In the genomic region with DNA sequence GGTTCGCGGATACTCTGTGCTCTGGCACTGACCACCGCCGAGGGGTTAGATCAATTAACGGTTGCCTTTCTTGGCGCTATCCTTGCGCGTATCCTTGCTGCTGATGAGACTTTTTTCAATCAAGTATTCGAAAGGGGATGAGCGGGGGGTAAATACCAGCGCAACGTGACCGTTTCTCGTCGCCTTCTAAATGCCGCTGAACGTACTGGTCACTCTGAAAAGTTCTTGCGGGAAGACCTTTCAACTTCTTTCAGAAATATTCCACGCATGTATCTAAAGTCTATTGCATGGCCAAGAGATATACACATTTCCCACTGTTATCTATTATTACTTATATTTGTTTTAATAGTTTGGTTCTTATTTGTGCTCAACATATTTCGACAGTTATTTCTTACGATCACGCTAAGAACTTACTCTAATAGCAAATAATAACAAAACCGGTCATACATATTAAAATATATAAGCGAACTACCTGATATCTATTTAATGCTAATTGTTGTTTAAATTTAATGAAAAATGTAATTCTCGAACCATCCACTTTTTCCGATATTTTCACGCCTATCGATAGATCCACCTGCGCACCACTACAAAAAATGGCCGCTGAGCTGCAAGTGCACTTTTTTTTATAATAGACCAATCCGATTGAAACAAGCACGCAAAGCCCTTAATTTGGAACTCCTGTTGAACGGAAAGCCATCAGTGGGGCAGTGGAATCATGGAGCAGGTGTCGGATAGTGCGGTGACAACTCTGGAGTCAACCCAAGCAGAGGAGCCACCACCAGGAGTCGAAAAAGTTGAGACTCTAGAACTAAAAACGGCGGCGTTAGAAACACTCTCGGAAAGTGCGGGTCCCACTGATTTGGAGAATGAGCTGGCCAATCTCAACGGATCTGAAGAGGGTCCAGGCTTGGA, we compare ENCODE assay signal across 1 fruit fly cellular context.
TF ChIP-seq lines count a peak whose summit lies in the region.

CG3634 (minus strand) TSS at position 185 of the 912 bp plus-strand sequence.
HIPP1 (plus strand) TSS at position 582 of the 912 bp plus-strand sequence.

TF ChIP-seq in whole organism, embryonic, 481 proteins besides CTCF, POLR2A, EP300 and RAD21 (continued from another document):
- TF ChIP-seq CG17829 (tag; optimal IDR thresholded peaks at IDR 0.05; lab: Kevin White, UChicago): peak; percentile 31
- peak; percentile 34 for TF ChIP-seq CG30403 (GFP tag; optimal IDR thresholded peaks at IDR 0.05; lab: Kevin White, UChicago)
- peak; percentile 75 for TF ChIP-seq Scr (GFP tag; IDR thresholded peaks at IDR 0.05; lab: Robert Waterston, UW; ENCODE audit: partially characterized antibody)
- peak; percentile 8 for TF ChIP-seq CG12155 (GFP tag; optimal IDR thresholded peaks at IDR 0.05; lab: Kevin White, UChicago)
- 0 out of 2 replicates have a peak, but pooled peaks have one; percentile 23 for TF ChIP-seq rib (GFP tag; IDR thresholded peaks at IDR 0.05; lab: Robert Waterston, UW)
- peak; percentile 54 for TF ChIP-seq CG12391 (tag; optimal IDR thresholded peaks at IDR 0.05; lab: Kevin White, UChicago)
- 0 out of 3 replicates have a peak, but pooled peaks have one; percentile 24 for TF ChIP-seq Opbp (GFP tag; IDR thresholded peaks at IDR 0.05; lab: Robert Waterston, UW; ENCODE audit: partially characterized antibody)
- TF ChIP-seq E2f2 (GFP tag; IDR thresholded peaks at IDR 0.05; lab: Robert Waterston, UW): peak; percentile 50; the same call in 1 of the 2 replicates
- peak; percentile 50; the same call in 1 of the 3 replicates for TF ChIP-seq Doc3 (GFP tag; IDR thresholded peaks at IDR 0.05; lab: Robert Waterston, UW; ENCODE audit: partially characterized antibody)
- TF ChIP-seq CG33213 (GFP tag; optimal IDR thresholded peaks at IDR 0.05; lab: Kevin White, UChicago): no peak
- peak; percentile 60 for TF ChIP-seq pzg (GFP tag; optimal IDR thresholded peaks at IDR 0.05; lab: Kevin White, UChicago)
- peak; percentile 11 for TF ChIP-seq CG8924 (tag; optimal IDR thresholded peaks at IDR 0.05; lab: Kevin White, UChicago)
- TF ChIP-seq Xrp1 (GFP tag; IDR thresholded peaks at IDR 0.05; lab: Robert Waterston, UW): peak; percentile 22; the same call in 1 of the 2 replicates
- peak; percentile 84 for TF ChIP-seq BEAF-32 (GFP tag; optimal IDR thresholded peaks at IDR 0.05; lab: Kevin White, UChicago)
- 0 out of 3 replicates have a peak, but pooled peaks have one; percentile 7 for TF ChIP-seq mld (GFP tag; IDR thresholded peaks at IDR 0.05; lab: Robert Waterston, UW; ENCODE audit: partially characterized antibody)
- TF ChIP-seq CG32772 (GFP tag; IDR thresholded peaks at IDR 0.05; lab: Robert Waterston, UW): peak; percentile 44; the same call in 1 of the 2 replicates
- peak; percentile 82 for TF ChIP-seq trem (tag; optimal IDR thresholded peaks at IDR 0.05; lab: Kevin White, UChicago)
- peak; percentile 42; the same call in 2 of the 3 replicates for TF ChIP-seq CG14860 (GFP tag; IDR thresholded peaks at IDR 0.05; lab: Robert Waterston, UW; ENCODE audit: partially characterized antibody)
- TF ChIP-seq CG9727 (GFP tag; optimal IDR thresholded peaks at IDR 0.05; lab: Kevin White, UChicago): peak; percentile 17
- TF ChIP-seq YL-1 (GFP tag; optimal IDR thresholded peaks at IDR 0.05; lab: Kevin White, UChicago): peak; percentile 72
- no peak for TF ChIP-seq CG12071 (GFP tag; optimal IDR thresholded peaks at IDR 0.05; lab: Kevin White, UChicago)
- peak; percentile 9 for TF ChIP-seq stwl (tag; optimal IDR thresholded peaks at IDR 0.05; lab: Kevin White, UChicago)
- TF ChIP-seq CG14441 (GFP tag; IDR thresholded peaks at IDR 0.05; lab: Robert Waterston, UW): no peak
- no peak for TF ChIP-seq pan (optimal IDR thresholded peaks at IDR 0.05; lab: Kevin White, UChicago)
- TF ChIP-seq pan (GFP tag; optimal IDR thresholded peaks at IDR 0.05 in 1 of 2, IDR thresholded peaks at IDR 0.05 in 1 of 2): peak in 1 of 2 experiments; percentile 21
- peak; percentile 52; the same call in 1 of the 3 replicates for TF ChIP-seq zen2 (GFP tag; IDR thresholded peaks at IDR 0.05; lab: Robert Waterston, UW; ENCODE audit: partially characterized antibody)
- no peak for TF ChIP-seq vfl (GFP tag; optimal IDR thresholded peaks at IDR 0.05; lab: Kevin White, UChicago)
- TF ChIP-seq CG12104 (GFP tag; optimal IDR thresholded peaks at IDR 0.05; lab: Kevin White, UChicago): peak; percentile 39
- no peak for TF ChIP-seq Ravus (GFP tag; IDR thresholded peaks at IDR 0.05; lab: Robert Waterston, UW)
- TF ChIP-seq CG9437 (GFP tag; optimal IDR thresholded peaks at IDR 0.05; lab: Kevin White, UChicago): peak; percentile 39
- TF ChIP-seq CG3163 (GFP tag; optimal IDR thresholded peaks at IDR 0.05; lab: Kevin White, UChicago): no peak
- no peak for TF ChIP-seq CG12942 (GFP tag; optimal IDR thresholded peaks at IDR 0.05; lab: Kevin White, UChicago)
- TF ChIP-seq lola (GFP tag; optimal IDR thresholded peaks at IDR 0.05; lab: Kevin White, UChicago): peak in 1 of 3 experiments; percentile 28
- peak; percentile 10 for TF ChIP-seq CG13775 (GFP tag; optimal IDR thresholded peaks at IDR 0.05; lab: Kevin White, UChicago)
- TF ChIP-seq gfzf (GFP tag; optimal IDR thresholded peaks at IDR 0.05; lab: Kevin White, UChicago): peak; percentile 83
- TF ChIP-seq nerfin-2 (GFP tag; IDR thresholded peaks at IDR 0.05; lab: Robert Waterston, UW; ENCODE audit: partially characterized antibody): 0 out of 2 replicates have a peak, but pooled peaks have one; percentile 29
- TF ChIP-seq sna (GFP tag; IDR thresholded peaks at IDR 0.05; lab: Robert Waterston, UW; ENCODE audit: partially characterized antibody): peak; percentile 44; the same call in 1 of the 2 replicates
- TF ChIP-seq Dfd (GFP tag; optimal IDR thresholded peaks at IDR 0.05; lab: Kevin White, UChicago): no peak
- TF ChIP-seq unc-4 (GFP tag; IDR thresholded peaks at IDR 0.05; lab: Robert Waterston, UW; ENCODE audit: partially characterized antibody): peak; percentile 69; the same call in 1 of the 2 replicates
- no peak for TF ChIP-seq CG9817 (tag; optimal IDR thresholded peaks at IDR 0.05; lab: Kevin White, UChicago)
- TF ChIP-seq al (GFP tag; IDR thresholded peaks at IDR 0.05; lab: Robert Waterston, UW): no peak
- TF ChIP-seq CG8290 (GFP tag; optimal IDR thresholded peaks at IDR 0.05; lab: Kevin White, UChicago): peak; percentile 3
- TF ChIP-seq CG8290 (tag; optimal IDR thresholded peaks at IDR 0.05; lab: Kevin White, UChicago): no peak
- peak; percentile 67; the same call in 2 of the 3 replicates for TF ChIP-seq knrl (GFP tag; IDR thresholded peaks at IDR 0.05; lab: Robert Waterston, UW; ENCODE audit: partially characterized antibody)
- TF ChIP-seq Atf6 (GFP tag; IDR thresholded peaks at IDR 0.05; lab: Robert Waterston, UW): 0 out of 2 replicates have a peak, but pooled peaks have one; percentile 34
- peak; percentile 85 for TF ChIP-seq Ets65A (GFP tag; lab: Kevin White, UChicago)
- TF ChIP-seq MBD-R2 (GFP tag; IDR thresholded peaks at IDR 0.05; lab: Robert Waterston, UW): peak; percentile 94
- TF ChIP-seq CG11695 (GFP tag; IDR thresholded peaks at IDR 0.05; lab: Robert Waterston, UW): no peak
- TF ChIP-seq Nf-YC (tag; optimal IDR thresholded peaks at IDR 0.05; lab: Kevin White, UChicago): peak; percentile 76
- TF ChIP-seq CG3995 (GFP tag; optimal IDR thresholded peaks at IDR 0.05; lab: Kevin White, UChicago): peak; percentile 27
- TF ChIP-seq CG10267 (tag; optimal IDR thresholded peaks at IDR 0.05; lab: Kevin White, UChicago): peak; percentile 57
- peak; percentile 36 for TF ChIP-seq Nf-YB (GFP tag; optimal IDR thresholded peaks at IDR 0.05; lab: Kevin White, UChicago)
- no peak for TF ChIP-seq CG8478 (optimal IDR thresholded peaks at IDR 0.05; lab: Kevin White, UChicago)
- peak; percentile 90 for TF ChIP-seq MESR4 (GFP tag; optimal IDR thresholded peaks at IDR 0.05; lab: Kevin White, UChicago)
- TF ChIP-seq Lhr (GFP tag; optimal IDR thresholded peaks at IDR 0.05; lab: Kevin White, UChicago): peak; percentile 51
- TF ChIP-seq bbx (GFP tag; IDR thresholded peaks at IDR 0.05; lab: Robert Waterston, UW; ENCODE audit: partially characterized antibody): peak; percentile 44
- no peak for TF ChIP-seq fd64A (GFP tag; optimal IDR thresholded peaks at IDR 0.05; lab: Kevin White, UChicago)
- TF ChIP-seq vnd (GFP tag; IDR thresholded peaks at IDR 0.05; lab: Robert Waterston, UW; ENCODE audit: partially characterized antibody): peak; percentile 68; the same call in 2 of the 3 replicates
- peak; percentile 65 for TF ChIP-seq Dref (GFP tag; IDR thresholded peaks at IDR 0.05; lab: Robert Waterston, UW)
- peak; percentile 53 for TF ChIP-seq CoRest (tag; optimal IDR thresholded peaks at IDR 0.05; lab: Kevin White, UChicago)
- peak; percentile 98 for TF ChIP-seq crol (GFP tag; IDR thresholded peaks at IDR 0.05; lab: Robert Waterston, UW)
- TF ChIP-seq hbn (GFP tag; IDR thresholded peaks at IDR 0.05; lab: Robert Waterston, UW; ENCODE audit: partially characterized antibody): peak; percentile 59
- peak; percentile 72 for TF ChIP-seq ssp (GFP tag; IDR thresholded peaks at IDR 0.05; lab: Robert Waterston, UW)
- peak; percentile 1 for TF ChIP-seq CG13424 (tag; optimal IDR thresholded peaks at IDR 0.05; lab: Kevin White, UChicago)
- TF ChIP-seq CG15514 (GFP tag; optimal IDR thresholded peaks at IDR 0.05; lab: Kevin White, UChicago): peak; percentile 22
- TF ChIP-seq CG17186 (GFP tag; optimal IDR thresholded peaks at IDR 0.05; lab: Kevin White, UChicago): peak; percentile 50
- no peak for TF ChIP-seq gt (GFP tag; IDR thresholded peaks at IDR 0.05; lab: Robert Waterston, UW)
- no peak for TF ChIP-seq D19B (GFP tag; optimal IDR thresholded peaks at IDR 0.05; lab: Kevin White, UChicago)
- TF ChIP-seq row (GFP tag; IDR thresholded peaks at IDR 0.05; lab: Robert Waterston, UW): peak; percentile 84
- no peak for TF ChIP-seq CG7556 (GFP tag; optimal IDR thresholded peaks at IDR 0.05; lab: Kevin White, UChicago)
- peak; percentile 9 for TF ChIP-seq Myb (GFP tag; optimal IDR thresholded peaks at IDR 0.05; lab: Kevin White, UChicago)
- TF ChIP-seq Med (GFP tag; lab: Kevin White, UChicago): peak; percentile 67
- no peak for TF ChIP-seq Meics (GFP tag; optimal IDR thresholded peaks at IDR 0.05; lab: Kevin White, UChicago)
- peak; percentile 62 for TF ChIP-seq nmo (GFP tag; optimal IDR thresholded peaks at IDR 0.05; lab: Kevin White, UChicago)
- no peak for TF ChIP-seq cad (GFP tag; optimal IDR thresholded peaks at IDR 0.05; lab: Kevin White, UChicago)
- TF ChIP-seq Spps (tag; optimal IDR thresholded peaks at IDR 0.05; lab: Kevin White, UChicago): no peak
- no peak for TF ChIP-seq CkIIα-i1 (GFP tag; IDR thresholded peaks at IDR 0.05; lab: Robert Waterston, UW)
- peak; percentile 75 for TF ChIP-seq CG14710 (tag; optimal IDR thresholded peaks at IDR 0.05; lab: Kevin White, UChicago)
- peak; percentile 56 for TF ChIP-seq inv (GFP tag; IDR thresholded peaks at IDR 0.05; lab: Robert Waterston, UW; ENCODE audit: partially characterized antibody)
- TF ChIP-seq PHDP (tag; optimal IDR thresholded peaks at IDR 0.05; lab: Kevin White, UChicago): no peak
- peak; percentile 64 for TF ChIP-seq Sry-β (GFP tag; optimal IDR thresholded peaks at IDR 0.05; lab: Kevin White, UChicago)
- TF ChIP-seq chinmo (GFP tag; IDR thresholded peaks at IDR 0.05; lab: Robert Waterston, UW; ENCODE audit: partially characterized antibody): 0 out of 4 replicates have a peak, but pooled peaks have one; percentile 74
- TF ChIP-seq Max (GFP tag; optimal IDR thresholded peaks at IDR 0.05; lab: Kevin White, UChicago): peak; percentile 37
- peak; percentile 69 for TF ChIP-seq Sin3A (optimal IDR thresholded peaks at IDR 0.05; lab: Kevin White, UChicago)
- TF ChIP-seq CG3847 (GFP tag; IDR thresholded peaks at IDR 0.05; lab: Robert Waterston, UW): peak; percentile 5; the same call in 1 of the 2 replicates
- TF ChIP-seq CG12659 (GFP tag; optimal IDR thresholded peaks at IDR 0.05; lab: Kevin White, UChicago): peak; percentile 57
- peak; percentile 77 for TF ChIP-seq Dll (GFP tag; IDR thresholded peaks at IDR 0.05; lab: Robert Waterston, UW; ENCODE audit: partially characterized antibody)
- TF ChIP-seq CG4617 (GFP tag; optimal IDR thresholded peaks at IDR 0.05; lab: Kevin White, UChicago; ENCODE audit: borderline replicate concordance): peak; percentile 71
- peak; percentile 50; the same call in 2 of the 3 replicates for TF ChIP-seq CG16813 (GFP tag; IDR thresholded peaks at IDR 0.05; lab: Robert Waterston, UW; ENCODE audit: partially characterized antibody)
- TF ChIP-seq CG30020 (tag; optimal IDR thresholded peaks at IDR 0.05; lab: Kevin White, UChicago): peak; percentile 78
- TF ChIP-seq sim (GFP tag; IDR thresholded peaks at IDR 0.05; lab: Robert Waterston, UW): no peak
- peak; percentile 9 for TF ChIP-seq mam (GFP tag; optimal IDR thresholded peaks at IDR 0.05; lab: Kevin White, UChicago)
- peak; percentile 80 for TF ChIP-seq Sry-δ (GFP tag; optimal IDR thresholded peaks at IDR 0.05; lab: Kevin White, UChicago)
